Fruit fly (Drosophila melanogaster) whole organism, pupa: Measurements from ENCODE around the gene CG8372.

Experiments
- CG17806 ChIP-seq: fragments of 200-800 bp; sonication (Bioruptor generic); optimal IDR thresholded peaks from 2 replicates; lab custom pipeline; 2018; ENCODE audit warnings: missing biosample characterization, mild to moderate bottlenecking, missing genetic modification characterization, moderate library complexity
- CG32121 ChIP-seq: fragments of 200-800 bp; sonication (Bioruptor generic); IDR thresholded peaks from 2 replicates; pipeline ENCODE4 v1.3.6; 2022; ENCODE audit warnings: missing biosample characterization, missing genetic modification characterization
- CG8159 ChIP-seq: fragments of 200-800 bp; sonication (Bioruptor generic); optimal IDR thresholded peaks from 3 replicates; lab custom pipeline; 2018; ENCODE audit warnings: missing biosample characterization, mild to moderate bottlenecking, missing genetic modification characterization, moderate library complexity
- CG9948 ChIP-seq: fragments of 200-800 bp; sonication (Bioruptor generic); optimal IDR thresholded peaks from 2 replicates; lab custom pipeline; 2018; ENCODE audit warnings: missing biosample characterization, mild to moderate bottlenecking, missing genetic modification characterization, moderate library complexity
- D1 ChIP-seq: fragments of 200-800 bp; sonication (Bioruptor generic); optimal IDR thresholded peaks from 2 replicates; lab custom pipeline; 2018; ENCODE audit warnings: missing biosample characterization, mild to moderate bottlenecking, missing genetic modification characterization, moderate library complexity
- EcR ChIP-seq: fragments of 200-800 bp; sonication (Bioruptor generic); optimal IDR thresholded peaks from 3 replicates; lab custom pipeline; 2019; ENCODE audit warnings: missing biosample characterization, missing genetic modification characterization, mild to moderate bottlenecking, moderate library complexity, missing genetic modification reagents
- Ets98B ChIP-seq: fragments of 200-800 bp; sonication (Bioruptor generic); IDR thresholded peaks from 2 replicates; pipeline ENCODE4 v1.3.6; 2022; ENCODE audit warnings: missing biosample characterization, missing genetic modification characterization
- Pif1A ChIP-seq: fragments of 200-800 bp; sonication (Bioruptor generic); optimal IDR thresholded peaks from 3 replicates; lab custom pipeline; 2016; ENCODE audit warnings: missing biosample characterization, missing genetic modification characterization
- Pif1B ChIP-seq: fragments of 200-800 bp; sonication (Bioruptor generic); optimal IDR thresholded peaks from 3 replicates; lab custom pipeline; 2016; ENCODE audit warnings: missing biosample characterization, missing genetic modification characterization
- Snoo ChIP-seq: fragments of 200-800 bp; sonication (Bioruptor generic); optimal IDR thresholded peaks from 3 replicates; lab custom pipeline; 2017; ENCODE audit warnings: missing biosample characterization, mild to moderate bottlenecking, missing genetic modification characterization, inconsistent platforms
- fd96Ca ChIP-seq: fragments of 200-800 bp; sonication (Bioruptor generic); IDR thresholded peaks from 3 replicates; pipeline ENCODE4 v1.3.6; 2022; ENCODE audit warnings: missing biosample characterization, missing genetic modification characterization
- gl ChIP-seq: fragments of 200-800 bp; sonication (Bioruptor generic); optimal IDR thresholded peaks from 2 replicates; lab custom pipeline; 2018; ENCODE audit warnings: missing biosample characterization, mild to moderate bottlenecking, missing genetic modification characterization
- rn ChIP-seq: fragments of 200-800 bp; sonication (Bioruptor generic); IDR thresholded peaks from 2 replicates; pipeline ENCODE4 v1.3.6; 2022; ENCODE audit warnings: missing biosample characterization, missing genetic modification characterization

DNA sequence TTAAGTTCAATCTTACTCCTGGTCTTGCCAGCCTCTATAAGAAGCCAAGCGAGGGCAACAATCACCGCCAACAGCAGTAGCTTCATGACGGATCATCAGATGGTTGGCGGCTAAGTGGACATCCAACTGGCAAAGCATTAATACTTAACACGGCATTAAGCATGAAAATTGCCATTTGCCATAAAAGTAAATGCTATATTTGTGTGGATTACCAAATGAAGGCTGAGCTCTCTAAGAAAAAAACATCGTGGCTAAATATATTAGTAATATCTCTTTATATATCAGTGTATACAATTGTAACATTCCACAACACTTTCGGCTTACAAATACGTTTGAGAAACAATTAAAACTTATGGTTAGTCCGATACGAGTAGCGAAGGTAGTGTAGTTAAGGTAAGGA, 31.2 kb upstream of the CG8372 start, which contains the start of gene CG43057:
- TF ChIP-seq CG9948 (tag; lab: Kevin White, UChicago) (no peak), CG17806 (no peak), Pif1B (GFP tag; lab: Kevin White, UChicago) (no peak), Pif1A (GFP tag; lab: Kevin White, UChicago) (no peak), rn (GFP tag; lab: Robert Waterston, UW) (no peak), gl (tag; lab: Kevin White, UChicago) (no peak), CG8159 (tag; lab: Kevin White, UChicago) (no peak), EcR (GFP tag; lab: Kevin White, UChicago) (no peak), fd96Ca (GFP tag; lab: Robert Waterston, UW) (no peak), Snoo (tag; lab: Kevin White, UChicago) (no peak), D1 (no peak), Ets98B (GFP tag; lab: Robert Waterston, UW) (no peak), CG32121 (GFP tag; lab: Robert Waterston, UW) (no peak)
